Fruit fly (Drosophila melanogaster): ENCODE data around the gene mIF2.

Gene mIF2

dm6 chr3R:28585076-28585821 is 40.6 kb upstream of the mIF2 start, which contains the start of gene fkh (continued):
- no peak for TF ChIP-seq yki (optimal IDR thresholded peaks at IDR 0.05)
- TF ChIP-seq CG8765 (GFP tag; IDR thresholded peaks at IDR 0.05), result 0 out of 2 replicates have a peak, but pooled peaks have one; percentile 24
- peak; percentile 96 for TF ChIP-seq CG11723 (GFP tag; optimal IDR thresholded peaks at IDR 0.05)
- peak; percentile 99 for TF ChIP-seq ash1 (GFP tag; optimal IDR thresholded peaks at IDR 0.05)
- TF ChIP-seq CkIIα-i1 (GFP tag; IDR thresholded peaks at IDR 0.05), result no peak
- TF ChIP-seq CG4730 (GFP tag; IDR thresholded peaks at IDR 0.05), result peak; percentile 37; the same call in 1 of the 2 replicates
- peak; percentile 92 for TF ChIP-seq ERR (GFP tag; optimal IDR thresholded peaks at IDR 0.05)
- TF ChIP-seq dm (GFP tag; optimal IDR thresholded peaks at IDR 0.05), result peak; percentile 69
- TF ChIP-seq CG7928 (GFP tag; optimal IDR thresholded peaks at IDR 0.05), result peak; percentile 78
- TF ChIP-seq tx (GFP tag; optimal IDR thresholded peaks at IDR 0.05), result peak; percentile 78
- TF ChIP-seq Lpt (GFP tag; optimal IDR thresholded peaks at IDR 0.05), result no peak
- peak; percentile 77 for TF ChIP-seq zfh2 (GFP tag; optimal IDR thresholded peaks at IDR 0.05)
- peak; percentile 36; the same call in 1 of the 2 replicates for TF ChIP-seq CG11085 (GFP tag; IDR thresholded peaks at IDR 0.05)
- TF ChIP-seq CG12155 (GFP tag; optimal IDR thresholded peaks at IDR 0.05), result peak; percentile 66
- peak; percentile 93 for TF ChIP-seq CG16863 (GFP tag; optimal IDR thresholded peaks at IDR 0.05)
- peak; percentile 93 for TF ChIP-seq Neu2 (GFP tag; optimal IDR thresholded peaks at IDR 0.05; ENCODE audit: borderline replicate concordance)
- TF ChIP-seq CG2129 (GFP tag; IDR thresholded peaks at IDR 0.05; ENCODE audit: partially characterized antibody), result no peak
- TF ChIP-seq MESR4 (GFP tag; optimal IDR thresholded peaks at IDR 0.05), result peak; percentile 30
- TF ChIP-seq CG5245 (GFP tag; optimal IDR thresholded peaks at IDR 0.05), result peak; percentile 64
- peak; percentile 83; the same call in 2 of the 4 replicates for TF ChIP-seq chinmo (GFP tag; IDR thresholded peaks at IDR 0.05; ENCODE audit: partially characterized antibody)
- TF ChIP-seq CG12219 (GFP tag; optimal IDR thresholded peaks at IDR 0.05), result peak; percentile 85
- TF ChIP-seq Dfd (GFP tag; optimal IDR thresholded peaks at IDR 0.05), result no peak
- peak; percentile 81; the same call in 1 of the 2 replicates for TF ChIP-seq CG14014 (GFP tag; IDR thresholded peaks at IDR 0.05)
- peak; percentile 88 for TF ChIP-seq CG3838 (GFP tag; optimal IDR thresholded peaks at IDR 0.05)
- peak in 1 of 2 experiments; percentile 75 for TF ChIP-seq Eip74EF (GFP tag; optimal IDR thresholded peaks at IDR 0.05)
- peak; percentile 81 for TF ChIP-seq CG15696 (tag; optimal IDR thresholded peaks at IDR 0.05)
- TF ChIP-seq mam (GFP tag; optimal IDR thresholded peaks at IDR 0.05), result peak; percentile 83
- no peak for TF ChIP-seq Opbp (GFP tag; IDR thresholded peaks at IDR 0.05; ENCODE audit: partially characterized antibody)
- TF ChIP-seq jing (GFP tag; optimal IDR thresholded peaks at IDR 0.05), result peak; percentile 67
- peak; percentile 50; the same call in 1 of the 3 replicates for TF ChIP-seq CG34422 (GFP tag; IDR thresholded peaks at IDR 0.05)
- no peak for TF ChIP-seq inv (GFP tag; IDR thresholded peaks at IDR 0.05; ENCODE audit: partially characterized antibody)
- peak; percentile 74 for TF ChIP-seq stc (GFP tag; IDR thresholded peaks at IDR 0.05)
- TF ChIP-seq hth (optimal IDR thresholded peaks at IDR 0.05), result no peak
- peak; percentile 89 for TF ChIP-seq Atf6 (GFP tag; IDR thresholded peaks at IDR 0.05)
- peak; percentile 66 for TF ChIP-seq CG30403 (GFP tag; optimal IDR thresholded peaks at IDR 0.05)
- peak in 1 of 3 experiments; percentile 70 for TF ChIP-seq lola (GFP tag; optimal IDR thresholded peaks at IDR 0.05)
- TF ChIP-seq D (optimal IDR thresholded peaks at IDR 0.05), result no peak
- peak; percentile 96 for TF ChIP-seq D (GFP tag; optimal IDR thresholded peaks at IDR 0.05)
- peak; percentile 98 for TF ChIP-seq sens (GFP tag)
- TF ChIP-seq ssp (GFP tag; IDR thresholded peaks at IDR 0.05), result peak; percentile 20; the same call in 1 of the 2 replicates
- TF ChIP-seq zf30C (GFP tag; optimal IDR thresholded peaks at IDR 0.05), result peak; percentile 38
- TF ChIP-seq sisA (GFP tag; IDR thresholded peaks at IDR 0.05), result no peak
- TF ChIP-seq oc (tag; optimal IDR thresholded peaks at IDR 0.05), result peak; percentile 81
- peak; percentile 55 for TF ChIP-seq grau (tag; optimal IDR thresholded peaks at IDR 0.05)
- peak; percentile 91 for TF ChIP-seq Jarid2 (GFP tag; optimal IDR thresholded peaks at IDR 0.05)
- TF ChIP-seq Abd-B (GFP tag; optimal IDR thresholded peaks at IDR 0.05), result no peak
- TF ChIP-seq CG32532 (GFP tag; IDR thresholded peaks at IDR 0.05), result peak; percentile 70; the same call in 1 of the 2 replicates
- peak; percentile 69; the same call in 1 of the 2 replicates for TF ChIP-seq HLH3B (GFP tag; IDR thresholded peaks at IDR 0.05)
- peak; percentile 71 for TF ChIP-seq trh (GFP tag; optimal IDR thresholded peaks at IDR 0.05)
- TF ChIP-seq CG1602 (GFP tag; optimal IDR thresholded peaks at IDR 0.05), result peak; percentile 65

Measured in whole organism, embryonic.